Fruit fly (Drosophila melanogaster) S2 (cell line): ENCODE data around the gene CG7601.

Experiments used
- CG8478 ChIP-seq: fragments of >200 bp; optimal IDR thresholded peaks from 2 replicates; lab custom pipeline; 2018
- CTCF ChIP-seq, 2 experiments: fragments of >200 bp; optimal IDR thresholded peaks; 2 replicates each; lab custom pipeline; 2018

- TF ChIP-seq CG8478 (lab: Kevin White, UChicago) (no peak), CTCF (optimal IDR thresholded peaks at IDR 0.05; lab: Kevin White, UChicago) (no peak)
Observed at dm6 chr3R:29748591-29749303, 12.2 kb upstream of the CG7601 start, which contains the start of the genes ATPsyngamma and yata.
